ENCODE assay signal across 6 worm cellular contexts in the genomic region with DNA sequence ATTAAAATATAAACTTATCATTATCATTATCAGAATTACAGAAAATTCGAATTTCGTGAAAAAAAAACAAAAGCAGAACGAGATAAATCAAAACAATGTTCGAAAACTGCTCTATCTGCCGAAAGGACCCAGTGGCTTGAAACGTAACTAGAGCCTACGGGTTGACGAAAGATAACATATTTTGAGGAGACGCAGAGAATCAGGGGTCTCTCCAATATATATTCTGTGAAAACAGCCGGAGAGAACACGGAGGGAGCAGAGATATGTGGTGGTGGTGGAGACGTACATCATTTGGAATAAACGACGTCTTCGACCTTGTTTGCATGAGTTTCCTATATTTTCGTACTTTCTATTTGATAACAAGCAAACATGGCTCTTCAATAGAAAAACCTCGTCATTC.
TF ChIP-seq lines count a peak whose summit lies in the region.

No protein-coding gene starts in this region.

TF ChIP-seq in whole organism, L1 larva, 84 proteins besides CTCF, POLR2A, EP300 and RAD21 (continues in another document):
- TF ChIP-seq vab-15 (tag; optimal IDR thresholded peaks at IDR 0.05; lab: Kevin White, UChicago) (no peak), efl-1 (optimal IDR thresholded peaks at IDR 0.05; lab: Kevin White, UChicago) (no peak), efl-1 (GFP tag; optimal IDR thresholded peaks at IDR 0.05 in 1 of 2; lab: Kevin White, UChicago) (no peak), nhr-47 (tag; optimal IDR thresholded peaks at IDR 0.05; lab: Kevin White, UChicago) (peak; percentile 11), hlh-4 (tag; optimal IDR thresholded peaks at IDR 0.05; lab: Kevin White, UChicago) (no peak), pag-3 (tag; optimal IDR thresholded peaks at IDR 0.05; lab: Kevin White, UChicago; ENCODE audit: borderline replicate concordance, insufficient read depth) (no peak), mep-1 (tag; optimal IDR thresholded peaks at IDR 0.05; lab: Kevin White, UChicago) (no peak), zip-4 (GFP tag; optimal IDR thresholded peaks at IDR 0.05; lab: Kevin White, UChicago) (no peak), Y116A8C.19 (tag; optimal IDR thresholded peaks at IDR 0.05; lab: Kevin White, UChicago; ENCODE audit: borderline replicate concordance) (no peak), nhr-28 (tag; optimal IDR thresholded peaks at IDR 0.05; lab: Kevin White, UChicago) (no peak), grh-1 (GFP tag; IDR thresholded peaks at IDR 0.05; lab: Robert Waterston, UW) (no peak), ets-5 (GFP tag; IDR thresholded peaks at IDR 0.05; lab: Robert Waterston, UW) (no peak), elt-3 (tag; optimal IDR thresholded peaks at IDR 0.05; lab: Kevin White, UChicago) (no peak), nhr-90 (tag; optimal IDR thresholded peaks at IDR 0.05; lab: Kevin White, UChicago; ENCODE audit: poor library complexity) (no peak)

TF ChIP-seq in whole organism, L2 larva, 48 proteins besides CTCF, POLR2A, EP300 and RAD21:
- TF ChIP-seq F13H6.1 (tag; optimal IDR thresholded peaks at IDR 0.05; lab: Kevin White, UChicago), result peak; percentile 18
- no peak for TF ChIP-seq nhr-25 (tag; optimal IDR thresholded peaks at IDR 0.05; lab: Kevin White, UChicago)
- peak; percentile 48 for TF ChIP-seq unc-55 (GFP tag; optimal IDR thresholded peaks at IDR 0.05; lab: Kevin White, UChicago)
- TF ChIP-seq blmp-1 (tag; optimal IDR thresholded peaks at IDR 0.05; lab: Kevin White, UChicago; ENCODE audit: insufficient read depth), result no peak
- peak; percentile 12 for TF ChIP-seq C34F6.9 (tag; optimal IDR thresholded peaks at IDR 0.05; lab: Kevin White, UChicago)
- TF ChIP-seq nhr-6 (tag; optimal IDR thresholded peaks at IDR 0.05; lab: Kevin White, UChicago), result no peak

TF ChIP-seq in whole organism, L3 larva, 47 proteins besides CTCF, POLR2A, EP300 and RAD21:
- TF ChIP-seq hmg-11 (tag; optimal IDR thresholded peaks at IDR 0.05; lab: Kevin White, UChicago) (peak; percentile 47), nfya-1 (tag; optimal IDR thresholded peaks at IDR 0.05; lab: Kevin White, UChicago; ENCODE audit: insufficient read depth) (peak; percentile 27), tbx-2 (tag; optimal IDR thresholded peaks at IDR 0.05; lab: Kevin White, UChicago) (no peak)
TF ChIP-seq in whole organism, L3 larva: peak in this region for 2.

TF ChIP-seq in whole organism, L4 larva, 104 proteins besides CTCF, POLR2A, EP300 and RAD21:
- TF ChIP-seq F44E2.7 (GFP tag; IDR thresholded peaks at IDR 0.05; lab: Robert Waterston, UW), result no peak
- no peak for TF ChIP-seq mdl-1 (tag; optimal IDR thresholded peaks at IDR 0.05; lab: Kevin White, UChicago)
- TF ChIP-seq daf-16 (GFP tag; optimal IDR thresholded peaks at IDR 0.05; lab: Kevin White, UChicago), result peak in 1 of 2 experiments; percentile 1
- no peak for TF ChIP-seq daf-16 (tag; optimal IDR thresholded peaks at IDR 0.05; lab: Kevin White, UChicago)
- TF ChIP-seq rbr-2 (tag; optimal IDR thresholded peaks at IDR 0.05; lab: Kevin White, UChicago), result peak; percentile 8
- TF ChIP-seq daf-19 (GFP tag; conservative IDR thresholded peaks at IDR 0.05; lab: Robert Waterston, UW), result no peak
- TF ChIP-seq gei-8 (GFP tag; optimal IDR thresholded peaks at IDR 0.05; lab: Kevin White, UChicago), result no peak

TF ChIP-seq in whole organism, mixed stage, embryonic, 35 proteins besides CTCF, POLR2A, EP300 and RAD21:
- TF ChIP-seq lin-13 (tag; optimal IDR thresholded peaks at IDR 0.05; lab: Kevin White, UChicago) (no peak), ces-1 (GFP tag; optimal IDR thresholded peaks at IDR 0.05; lab: Kevin White, UChicago) (peak; percentile 32)

TF ChIP-seq in whole organism, young adult, 124 proteins besides CTCF, POLR2A, EP300 and RAD21:
- TF ChIP-seq madf-10 (tag; optimal IDR thresholded peaks at IDR 0.05; lab: Kevin White, UChicago) (no peak), lag-1 (GFP tag; IDR thresholded peaks at IDR 0.05; lab: Robert Waterston, UW) (0 out of 2 replicates have a peak, but pooled peaks have one; percentile 19), lsy-27 (tag; optimal IDR thresholded peaks at IDR 0.05; lab: Kevin White, UChicago; ENCODE audit: borderline replicate concordance, insufficient read depth) (no peak), ztf-18 (tag; optimal IDR thresholded peaks at IDR 0.05; lab: Kevin White, UChicago) (no peak), hmg-1.2 (GFP tag; IDR thresholded peaks at IDR 0.05; lab: Robert Waterston, UW) (peak; percentile 69)
TF ChIP-seq in whole organism, young adult: peak in this region for 2.
